Worm (Caenorhabditis elegans): Measurements from ENCODE around the gene dao-6.

DNA sequence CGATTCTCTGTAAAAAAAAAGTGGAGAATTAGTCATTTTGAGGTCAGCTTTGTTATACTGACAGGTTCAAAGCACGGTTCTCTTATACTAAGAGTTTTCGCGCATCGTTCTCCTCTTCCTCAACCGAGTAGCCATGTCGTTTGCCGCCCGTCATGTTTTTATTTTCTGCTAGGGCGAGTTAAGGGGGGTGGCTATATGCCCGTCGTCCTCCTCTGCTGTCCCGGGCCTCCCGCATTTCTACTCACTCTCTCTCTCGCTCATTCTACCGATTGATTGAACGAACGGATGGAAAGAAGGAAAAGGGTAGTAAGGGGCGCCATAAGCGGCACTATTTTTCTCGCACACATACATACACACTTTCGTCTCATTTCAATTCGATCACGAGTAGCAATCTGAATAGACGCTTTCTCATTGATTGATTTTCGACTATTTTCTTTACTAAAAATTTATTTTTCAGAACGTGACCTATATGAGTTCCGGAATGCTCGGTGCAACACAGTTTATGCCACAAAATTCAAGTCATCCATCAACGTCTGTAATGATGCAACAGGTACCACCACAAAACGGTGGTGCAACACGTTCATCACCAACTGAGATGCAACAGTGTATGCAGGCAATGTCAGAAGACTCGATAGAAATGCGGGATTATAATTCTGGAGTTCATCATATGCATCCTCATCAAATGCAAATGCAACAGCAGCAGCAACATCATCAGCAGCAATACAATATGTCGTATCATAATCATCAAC lies 30.7 kb downstream of the dao-6 start:
- no peak for TF ChIP-seq sptf-1 (tag; optimal IDR thresholded peaks at IDR 0.05)
- TF ChIP-seq ceh-83 (GFP tag; optimal IDR thresholded peaks at IDR 0.05), result no peak
- no peak for TF ChIP-seq mep-1 (tag; optimal IDR thresholded peaks at IDR 0.05)
- TF ChIP-seq elt-3 (tag; optimal IDR thresholded peaks at IDR 0.05), result no peak
- TF ChIP-seq ces-1 (GFP tag; optimal IDR thresholded peaks at IDR 0.05), result no peak
- no peak for TF ChIP-seq nhr-237 (tag; optimal IDR thresholded peaks at IDR 0.05)

Data from whole organism, mixed stage, embryonic.